Worm (Caenorhabditis elegans): ENCODE measurements around the gene Y37E11B.7.

ce11 chrIV:3608547-3609222 is 8.7 kb upstream of the Y37E11B.7 start:
- TF ChIP-seq pros-1 (tag; optimal IDR thresholded peaks at IDR 0.05), result no peak
- no peak for TF ChIP-seq fkh-10 (GFP tag; optimal IDR thresholded peaks at IDR 0.05)
- no peak for TF ChIP-seq pha-4 (tag; optimal IDR thresholded peaks at IDR 0.05)
- TF ChIP-seq nhr-11 (tag; optimal IDR thresholded peaks at IDR 0.05), result no peak
- no peak for TF ChIP-seq tbx-2 (tag; optimal IDR thresholded peaks at IDR 0.05)
- no peak for TF ChIP-seq rnt-1 (tag; optimal IDR thresholded peaks at IDR 0.05)
- no peak for TF ChIP-seq ets-4 (tag; optimal IDR thresholded peaks at IDR 0.05)
- TF ChIP-seq sox-4 (tag; optimal IDR thresholded peaks at IDR 0.05), result no peak
- no peak for TF ChIP-seq K02D7.2 (tag; optimal IDR thresholded peaks at IDR 0.05)
